Worm (Caenorhabditis elegans): Measurements from ENCODE around the gene nspb-8.
A peak's percentile ranks its signal among the peaks of the same experiment; 100 is the strongest.

Gene nspb-8

ce11 chrII:14616927-14617326 is 36.5 kb upstream of the nspb-8 start (continued):
- TF ChIP-seq D1046.2 (GFP tag; IDR thresholded peaks at IDR 0.05) (peak; percentile 86), gei-8 (GFP tag; optimal IDR thresholded peaks at IDR 0.05) (peak; percentile 32), spr-3 (GFP tag; optimal IDR thresholded peaks at IDR 0.05) (peak; percentile 63), mxl-2 (GFP tag; conservative IDR thresholded peaks at IDR 0.05) (no peak), spr-1 (tag; optimal IDR thresholded peaks at IDR 0.05) (peak; percentile 14), php-3 (GFP tag; IDR thresholded peaks at IDR 0.05) (no peak; the same call in 1 of the 2 replicates), mes-2 (tag; optimal IDR thresholded peaks at IDR 0.05; ENCODE audit: poor library complexity, severe bottlenecking) (peak; percentile 78), sdz-12 (GFP tag; optimal IDR thresholded peaks at IDR 0.05) (no peak), zip-11 (GFP tag; IDR thresholded peaks at IDR 0.05) (no peak), nhr-25 (tag; optimal IDR thresholded peaks at IDR 0.05; ENCODE audit: borderline replicate concordance, insufficient read depth) (no peak), tag-97 (GFP tag; IDR thresholded peaks at IDR 0.05) (no peak), hlh-30 (tag; optimal IDR thresholded peaks at IDR 0.05; ENCODE audit: insufficient read depth) (peak; percentile 48), egl-43 (GFP tag; IDR thresholded peaks at IDR 0.05) (peak; percentile 92), dpl-1 (GFP tag; optimal IDR thresholded peaks at IDR 0.05) (no peak), hmg-1.1 (GFP tag; IDR thresholded peaks at IDR 0.05) (peak; percentile 58; the same call in 1 of the 2 replicates), dmd-8 (GFP tag; IDR thresholded peaks at IDR 0.05) (peak; percentile 93), ces-1 (GFP tag; optimal IDR thresholded peaks at IDR 0.05) (no peak), madf-5 (GFP tag; IDR thresholded peaks at IDR 0.05) (peak; percentile 74 to 93; a peak in 3 of 4 replicates), ceh-62 (tag; optimal IDR thresholded peaks at IDR 0.05) (no peak), lin-39 (tag; optimal IDR thresholded peaks at IDR 0.05) (no peak), lsy-2 (tag; optimal IDR thresholded peaks at IDR 0.05) (peak in 1 of 2 experiments; percentile 15), Y5F2A.4 (GFP tag; optimal IDR thresholded peaks at IDR 0.05) (peak; percentile 60), lim-7 (GFP tag; IDR thresholded peaks at IDR 0.05) (peak; percentile 96), ceh-82 (tag; optimal IDR thresholded peaks at IDR 0.05) (no peak), daf-19 (GFP tag; conservative IDR thresholded peaks at IDR 0.05) (peak; percentile 76; the same call in 1 of the 2 replicates), Y75B8A.6 (GFP tag; IDR thresholded peaks at IDR 0.05) (no peak), nhr-111 (GFP tag; optimal IDR thresholded peaks at IDR 0.05) (peak; percentile 2), ceh-28 (tag; optimal IDR thresholded peaks at IDR 0.05) (no peak), daf-16 (GFP tag; optimal IDR thresholded peaks at IDR 0.05) (peak in 1 of 2 experiments; percentile 88), daf-16 (tag; optimal IDR thresholded peaks at IDR 0.05) (peak; percentile 67), lin-15B (tag; optimal IDR thresholded peaks at IDR 0.05) (no peak), lin-29 (GFP tag; IDR thresholded peaks at IDR 0.05) (no peak), tra-1 (GFP tag; IDR thresholded peaks at IDR 0.05) (peak; percentile 85), F49E8.2 (tag; optimal IDR thresholded peaks at IDR 0.05; ENCODE audit: borderline replicate concordance) (no peak), saeg-2 (GFP tag; IDR thresholded peaks at IDR 0.05) (peak; percentile 86), fkh-10 (GFP tag; optimal IDR thresholded peaks at IDR 0.05) (no peak), hif-1 (tag; optimal IDR thresholded peaks at IDR 0.05) (no peak), F44E2.7 (GFP tag; IDR thresholded peaks at IDR 0.05) (peak; percentile 66; the same call in 1 of the 2 replicates), unc-62 (GFP tag; optimal IDR thresholded peaks at IDR 0.05 in 1 of 2) (peak in 1 of 2 experiments; percentile 96), unc-62 (tag; optimal IDR thresholded peaks at IDR 0.05) (no peak), hlh-11 (tag; optimal IDR thresholded peaks at IDR 0.05) (peak; percentile 18), F37D6.2 (tag; optimal IDR thresholded peaks at IDR 0.05) (no peak), F10B5.3 (tag; optimal IDR thresholded peaks at IDR 0.05) (no peak), nhr-102 (tag; optimal IDR thresholded peaks at IDR 0.05) (peak; percentile 44), ztf-7 (tag; optimal IDR thresholded peaks at IDR 0.05) (no peak), aha-1 (tag) (no peak), attf-4 (tag; optimal IDR thresholded peaks at IDR 0.05) (no peak), daf-8 (GFP tag; IDR thresholded peaks at IDR 0.05) (no peak), cey-2 (tag; optimal IDR thresholded peaks at IDR 0.05; ENCODE audit: borderline replicate concordance, insufficient read depth) (no peak), unc-39 (tag; optimal IDR thresholded peaks at IDR 0.05) (no peak), pqm-1 (tag; optimal IDR thresholded peaks at IDR 0.05) (no peak)

Measured in whole organism, L4 larva.